Fruit fly (Drosophila melanogaster) whole organism, pupa: Measurements from ENCODE around the gene CG7768.

Experiments
- CG13204 ChIP-seq: fragments of 200-800 bp; sonication (Bioruptor generic); optimal IDR thresholded peaks from 2 replicates; lab custom pipeline; 2018; ENCODE audit warnings: missing biosample characterization, mild to moderate bottlenecking, missing genetic modification characterization, moderate library complexity
- CG34367 ChIP-seq: fragments of 200-800 bp; sonication (Bioruptor generic); optimal IDR thresholded peaks from 2 replicates; lab custom pipeline; 2018; ENCODE audit warnings: missing biosample characterization, mild to moderate bottlenecking, missing genetic modification characterization
- CG8159 ChIP-seq: fragments of 200-800 bp; sonication (Bioruptor generic); optimal IDR thresholded peaks from 3 replicates; lab custom pipeline; 2018; ENCODE audit warnings: missing biosample characterization, mild to moderate bottlenecking, missing genetic modification characterization, moderate library complexity
- CG8301 ChIP-seq: fragments of 200-800 bp; sonication (Bioruptor generic); optimal IDR thresholded peaks from 2 replicates; lab custom pipeline; 2018; ENCODE audit warnings: missing biosample characterization, mild to moderate bottlenecking, missing genetic modification characterization
- CG9948 ChIP-seq: fragments of 200-800 bp; sonication (Bioruptor generic); optimal IDR thresholded peaks from 2 replicates; lab custom pipeline; 2018; ENCODE audit warnings: missing biosample characterization, mild to moderate bottlenecking, missing genetic modification characterization, moderate library complexity
- EcR ChIP-seq: fragments of 200-800 bp; sonication (Bioruptor generic); optimal IDR thresholded peaks from 3 replicates; lab custom pipeline; 2019; ENCODE audit warnings: missing biosample characterization, missing genetic modification characterization, mild to moderate bottlenecking, moderate library complexity, missing genetic modification reagents
- Ets98B ChIP-seq: fragments of 200-800 bp; sonication (Bioruptor generic); IDR thresholded peaks from 2 replicates; pipeline ENCODE4 v1.3.6; 2022; ENCODE audit warnings: missing biosample characterization, missing genetic modification characterization
- Pif1B ChIP-seq: fragments of 200-800 bp; sonication (Bioruptor generic); optimal IDR thresholded peaks from 3 replicates; lab custom pipeline; 2016; ENCODE audit warnings: missing biosample characterization, missing genetic modification characterization
- fd96Ca ChIP-seq: fragments of 200-800 bp; sonication (Bioruptor generic); IDR thresholded peaks from 3 replicates; pipeline ENCODE4 v1.3.6; 2022; ENCODE audit warnings: missing biosample characterization, missing genetic modification characterization

- TF ChIP-seq EcR (GFP tag; lab: Kevin White, UChicago), result no peak
- peak; percentile 8 for TF ChIP-seq CG8301 (tag; lab: Kevin White, UChicago)
- peak; percentile 16; the same call in 1 of the 2 replicates for TF ChIP-seq Ets98B (GFP tag; lab: Robert Waterston, UW)
- peak; percentile 48 for TF ChIP-seq CG9948 (tag; lab: Kevin White, UChicago)
- TF ChIP-seq CG34367 (tag; lab: Kevin White, UChicago), result no peak
- TF ChIP-seq CG8159 (tag; lab: Kevin White, UChicago), result peak; percentile 17
- no peak for TF ChIP-seq fd96Ca (GFP tag; lab: Robert Waterston, UW)
- TF ChIP-seq CG13204 (GFP tag; lab: Kevin White, UChicago), result no peak
- TF ChIP-seq Pif1B (GFP tag; lab: Kevin White, UChicago), result no peak
These were observed 13.1 kb upstream of the CG7768 start for dm6 chr3L:14204659-14205568.
